Fruit fly (Drosophila melanogaster): ENCODE results near the gene CG31816.

DNA sequence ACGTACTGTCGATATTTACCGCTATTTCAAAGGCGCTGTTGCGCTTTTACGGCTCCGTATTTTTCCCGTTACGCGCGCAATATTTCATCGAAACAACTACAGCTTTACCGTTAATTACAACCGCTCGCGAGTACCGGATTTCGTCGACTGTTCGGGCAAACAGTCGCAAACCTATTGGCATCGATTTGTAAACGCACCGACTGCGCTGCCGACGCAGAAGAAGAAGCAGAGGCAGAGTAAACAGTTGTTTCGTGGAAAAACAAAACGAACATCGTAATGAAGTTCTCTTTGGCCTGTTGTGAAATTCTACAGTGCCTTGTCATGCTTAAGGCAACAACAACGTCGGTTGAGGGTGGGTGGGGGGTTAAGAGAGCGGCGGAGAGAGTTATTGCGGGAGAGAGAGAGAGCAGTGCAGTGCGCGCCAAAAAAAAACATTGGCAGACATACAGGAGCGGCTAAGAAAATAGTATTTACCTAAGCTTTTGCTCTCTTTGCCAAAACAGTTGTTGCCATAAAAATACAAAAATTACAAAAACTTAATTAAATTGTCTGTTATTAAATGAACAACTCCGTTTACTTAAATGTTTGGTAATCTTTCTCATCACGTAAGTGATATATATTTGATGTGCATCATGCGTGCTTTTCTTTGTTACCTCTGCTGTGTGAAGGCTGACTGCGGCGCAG, 9.5 kb upstream of the CG31816 start, which contains the start of gene CG5953:
- peak; percentile 89 for TF ChIP-seq bab1 (GFP tag; optimal IDR thresholded peaks at IDR 0.05)
- peak; percentile 100 for TF ChIP-seq ovo (GFP tag; optimal IDR thresholded peaks at IDR 0.05)
